Worm (Caenorhabditis elegans): ENCODE data around the gene nac-1.

nac-1 gene

ce11 chrX:14903424-14903823 is 8.5 kb downstream of the nac-1 start:
- no peak for TF ChIP-seq klf-2 (GFP tag; conservative IDR thresholded peaks at IDR 0.05)
- TF ChIP-seq ztf-29 (GFP tag; IDR thresholded peaks at IDR 0.05) = no peak
- no peak for TF ChIP-seq cog-1 (tag; optimal IDR thresholded peaks at IDR 0.05)

- TF ChIP-seq ztf-23 (GFP tag; IDR thresholded peaks at IDR 0.05) (no peak), tab-1 (GFP tag; IDR thresholded peaks at IDR 0.05) (no peak), T22C8.4 (GFP tag; IDR thresholded peaks at IDR 0.05) (no peak), cog-1 (tag; optimal IDR thresholded peaks at IDR 0.05) (no peak), klf-2 (GFP tag; conservative IDR thresholded peaks at IDR 0.05) (no peak), ref-1 (GFP tag; conservative IDR thresholded peaks at IDR 0.05) (no peak), med-1 (GFP tag; optimal IDR thresholded peaks at IDR 0.05; ENCODE audit: insufficient read depth) (no peak), flt-1 (GFP tag; IDR thresholded peaks at IDR 0.05) (no peak), ztf-29 (GFP tag; IDR thresholded peaks at IDR 0.05) (no peak)
Measured at ce11 chrX:14905161-14905560, 10.2 kb downstream of the nac-1 start, which contains the start of gene hex-5. TSS of gene hex-5 (minus strand) at chrX:14905261.

ce11 chrX:14907257-14907801 is 12.4 kb downstream of the nac-1 start:
- TF ChIP-seq cog-1 (tag; optimal IDR thresholded peaks at IDR 0.05) (no peak), tab-1 (GFP tag; IDR thresholded peaks at IDR 0.05) (no peak), T22C8.4 (GFP tag; IDR thresholded peaks at IDR 0.05) (no peak), ztf-23 (GFP tag; IDR thresholded peaks at IDR 0.05) (no peak), klf-2 (GFP tag; conservative IDR thresholded peaks at IDR 0.05) (no peak), ref-1 (GFP tag; conservative IDR thresholded peaks at IDR 0.05) (no peak), flt-1 (GFP tag; IDR thresholded peaks at IDR 0.05) (no peak), ztf-29 (GFP tag; IDR thresholded peaks at IDR 0.05) (no peak), med-1 (GFP tag; optimal IDR thresholded peaks at IDR 0.05; ENCODE audit: insufficient read depth) (no peak)

- no peak for TF ChIP-seq ztf-29 (GFP tag; IDR thresholded peaks at IDR 0.05)
- no peak for TF ChIP-seq T22C8.4 (GFP tag; IDR thresholded peaks at IDR 0.05)
- TF ChIP-seq ztf-23 (GFP tag; IDR thresholded peaks at IDR 0.05) = no peak
- TF ChIP-seq klf-2 (GFP tag; conservative IDR thresholded peaks at IDR 0.05) = no peak
- TF ChIP-seq ref-1 (GFP tag; conservative IDR thresholded peaks at IDR 0.05) = no peak
- TF ChIP-seq med-1 (GFP tag; optimal IDR thresholded peaks at IDR 0.05; ENCODE audit: insufficient read depth) = no peak
- no peak for TF ChIP-seq cog-1 (tag; optimal IDR thresholded peaks at IDR 0.05)
Measured at ce11 chrX:14910689-14911088, 15.7 kb downstream of the nac-1 start.

- TF ChIP-seq flt-1 (GFP tag; IDR thresholded peaks at IDR 0.05) = no peak
- TF ChIP-seq T22C8.4 (GFP tag; IDR thresholded peaks at IDR 0.05) = no peak
- TF ChIP-seq ztf-23 (GFP tag; IDR thresholded peaks at IDR 0.05) = no peak
- TF ChIP-seq med-1 (GFP tag; optimal IDR thresholded peaks at IDR 0.05; ENCODE audit: insufficient read depth) = no peak
- TF ChIP-seq tab-1 (GFP tag; IDR thresholded peaks at IDR 0.05) = no peak
- no peak for TF ChIP-seq klf-2 (GFP tag; conservative IDR thresholded peaks at IDR 0.05)
- no peak for TF ChIP-seq ref-1 (GFP tag; conservative IDR thresholded peaks at IDR 0.05)
- no peak for TF ChIP-seq cog-1 (tag; optimal IDR thresholded peaks at IDR 0.05)
- TF ChIP-seq ztf-29 (GFP tag; IDR thresholded peaks at IDR 0.05) = no peak
Measured at ce11 chrX:14916767-14917166, 21.8 kb downstream of the nac-1 start.

ce11 chrX:14918538-14918937 is 23.6 kb downstream of the nac-1 start, which contains the start of gene npr-40:
TSS of gene npr-40 (plus strand) at chrX:14918838.
- TF ChIP-seq T22C8.4 (GFP tag; IDR thresholded peaks at IDR 0.05) (no peak), ref-1 (GFP tag; conservative IDR thresholded peaks at IDR 0.05) (no peak)

- no peak for TF ChIP-seq tab-1 (GFP tag; IDR thresholded peaks at IDR 0.05)
- TF ChIP-seq flt-1 (GFP tag; IDR thresholded peaks at IDR 0.05) = no peak
- TF ChIP-seq ztf-29 (GFP tag; IDR thresholded peaks at IDR 0.05) = no peak
- no peak for TF ChIP-seq med-1 (GFP tag; optimal IDR thresholded peaks at IDR 0.05; ENCODE audit: insufficient read depth)
- no peak for TF ChIP-seq cog-1 (tag; optimal IDR thresholded peaks at IDR 0.05)
- TF ChIP-seq ref-1 (GFP tag; conservative IDR thresholded peaks at IDR 0.05) = no peak
- TF ChIP-seq ztf-23 (GFP tag; IDR thresholded peaks at IDR 0.05) = no peak
- TF ChIP-seq klf-2 (GFP tag; conservative IDR thresholded peaks at IDR 0.05) = no peak
- TF ChIP-seq T22C8.4 (GFP tag; IDR thresholded peaks at IDR 0.05) = no peak
Measured at ce11 chrX:14920880-14921279, 25.9 kb downstream of the nac-1 start.

ce11 chrX:14922758-14923157 is 27.8 kb downstream of the nac-1 start:
- no peak for TF ChIP-seq cog-1 (tag; optimal IDR thresholded peaks at IDR 0.05)
- TF ChIP-seq med-1 (GFP tag; optimal IDR thresholded peaks at IDR 0.05; ENCODE audit: insufficient read depth) = no peak
- no peak for TF ChIP-seq tab-1 (GFP tag; IDR thresholded peaks at IDR 0.05)
- TF ChIP-seq flt-1 (GFP tag; IDR thresholded peaks at IDR 0.05) = no peak
- TF ChIP-seq ref-1 (GFP tag; conservative IDR thresholded peaks at IDR 0.05) = no peak
- TF ChIP-seq T22C8.4 (GFP tag; IDR thresholded peaks at IDR 0.05) = no peak
- no peak for TF ChIP-seq ztf-29 (GFP tag; IDR thresholded peaks at IDR 0.05)
- TF ChIP-seq ztf-23 (GFP tag; IDR thresholded peaks at IDR 0.05) = no peak
- TF ChIP-seq klf-2 (GFP tag; conservative IDR thresholded peaks at IDR 0.05) = no peak

ce11 chrX:14928854-14929253 is 33.9 kb downstream of the nac-1 start, which contains the start of gene ntr-2:
TSS of gene ntr-2 (minus strand) at chrX:14928954.
- TF ChIP-seq cog-1 (tag; optimal IDR thresholded peaks at IDR 0.05) (no peak), ztf-29 (GFP tag; IDR thresholded peaks at IDR 0.05) (no peak), med-1 (GFP tag; optimal IDR thresholded peaks at IDR 0.05; ENCODE audit: insufficient read depth) (no peak), flt-1 (GFP tag; IDR thresholded peaks at IDR 0.05) (no peak), T22C8.4 (GFP tag; IDR thresholded peaks at IDR 0.05) (no peak), ref-1 (GFP tag; conservative IDR thresholded peaks at IDR 0.05) (no peak), ztf-23 (GFP tag; IDR thresholded peaks at IDR 0.05) (no peak), tab-1 (GFP tag; IDR thresholded peaks at IDR 0.05) (no peak), klf-2 (GFP tag; conservative IDR thresholded peaks at IDR 0.05) (no peak)

ce11 chrX:14929512-14929911 is 34.6 kb downstream of the nac-1 start:
- no peak for TF ChIP-seq ztf-29 (GFP tag; IDR thresholded peaks at IDR 0.05)
- TF ChIP-seq T22C8.4 (GFP tag; IDR thresholded peaks at IDR 0.05) = no peak
- TF ChIP-seq ref-1 (GFP tag; conservative IDR thresholded peaks at IDR 0.05) = no peak
- TF ChIP-seq ztf-23 (GFP tag; IDR thresholded peaks at IDR 0.05) = no peak
- TF ChIP-seq cog-1 (tag; optimal IDR thresholded peaks at IDR 0.05) = no peak
- no peak for TF ChIP-seq med-1 (GFP tag; optimal IDR thresholded peaks at IDR 0.05; ENCODE audit: insufficient read depth)
- TF ChIP-seq flt-1 (GFP tag; IDR thresholded peaks at IDR 0.05) = no peak
- TF ChIP-seq klf-2 (GFP tag; conservative IDR thresholded peaks at IDR 0.05) = no peak
- TF ChIP-seq tab-1 (GFP tag; IDR thresholded peaks at IDR 0.05) = no peak
